Worm (Caenorhabditis elegans) whole organism, L4 larva: Measurements from ENCODE around the gene ckr-2.

ENCODE experiments used
- D1046.2 ChIP-seq: fragments of 200-800 bp; sonication (Bioruptor generic); IDR thresholded peaks from 2 replicates; pipeline ENCODE4 v1.3.6; 2022; ENCODE audit warnings: missing genetic modification characterization, missing compliant biosample characterization
- F10B5.3 ChIP-seq: sonication (generic microtip); optimal IDR thresholded peaks from 2 replicates; lab custom pipeline; 2016; ENCODE audit warnings: mild to moderate bottlenecking, missing genetic modification characterization, missing compliant biosample characterization
- F37D6.2 ChIP-seq: sonication (generic microtip); optimal IDR thresholded peaks from 2 replicates; lab custom pipeline; 2016; ENCODE audit warnings: mild to moderate bottlenecking, missing genetic modification characterization, missing compliant biosample characterization
- F44E2.7 ChIP-seq: fragments of 200-800 bp; sonication (Bioruptor generic); IDR thresholded peaks from 2 replicates; pipeline ENCODE4 v2.1.2; 2022; ENCODE audit warnings: missing genetic modification characterization, missing compliant biosample characterization
- F49E8.2 ChIP-seq: sonication (generic microtip); optimal IDR thresholded peaks from 2 replicates; lab custom pipeline; 2016; ENCODE audit warnings: missing compliant biosample characterization, mild to moderate bottlenecking, missing genetic modification characterization, borderline replicate concordance
- R02D3.7 ChIP-seq: fragments of 150-350 bp; sonication (generic microtip); optimal IDR thresholded peaks from 3 replicates; lab custom pipeline; 2014; ENCODE audit warnings: missing biosample characterization, missing genetic modification characterization
- Y105C5A.15 ChIP-seq: fragments of 200-800 bp; sonication (Bioruptor generic); IDR thresholded peaks from 2 replicates; pipeline ENCODE4 v1.3.6; 2022; ENCODE audit warnings: missing genetic modification characterization, missing compliant biosample characterization
- Y48G9A.11 ChIP-seq: fragments of 200-800 bp; sonication (Bioruptor generic); IDR thresholded peaks from 2 replicates; pipeline ENCODE4 v1.3.6; 2022; ENCODE audit warnings: missing genetic modification reagents, missing genetic modification characterization, missing compliant biosample characterization
- aha-1 ChIP-seq: fragments of 150-350 bp; peaks from one replicate; lab custom pipeline; 2014; ENCODE audit warnings: missing biosample characterization, missing genetic modification characterization
- ama-1 ChIP-seq: fragments of 150-350 bp; optimal IDR thresholded peaks from 2 replicates; lab custom pipeline; 2014; ENCODE audit warnings: inconsistent platforms, mixed read lengths
- attf-4 ChIP-seq: sonication (generic microtip); optimal IDR thresholded peaks from 3 replicates; lab custom pipeline; 2017; ENCODE audit warnings: missing biosample characterization, missing genetic modification characterization
- ceh-20 ChIP-seq: fragments of 200-800 bp; sonication (Bioruptor generic); IDR thresholded peaks from 2 replicates; pipeline ENCODE4 v1.3.6; 2022; ENCODE audit warnings: missing genetic modification reagents, missing genetic modification characterization, missing compliant biosample characterization
- ceh-44 ChIP-seq: fragments of 200-800 bp; sonication (Bioruptor generic); IDR thresholded peaks from 2 replicates; pipeline ENCODE4 v1.3.6; 2022; ENCODE audit warnings: missing genetic modification reagents, missing genetic modification characterization, missing compliant biosample characterization
- cey-2 ChIP-seq: sonication (generic microtip); optimal IDR thresholded peaks from 3 replicates; lab custom pipeline; 2017; ENCODE audit warnings: missing genetic modification characterization, mild to moderate bottlenecking, missing compliant biosample characterization, antibody characterized with exemption, borderline replicate concordance; ENCODE audit not compliant: insufficient read depth
- daf-12 ChIP-seq: fragments of 150-350 bp; optimal IDR thresholded peaks from 2 replicates; lab custom pipeline; 2014; ENCODE audit warnings: missing biosample characterization, missing genetic modification reagents, missing genetic modification characterization
- dmd-6 ChIP-seq: fragments of 200-800 bp; sonication (Bioruptor generic); IDR thresholded peaks from 2 replicates; pipeline ENCODE4 v1.3.6; 2022; ENCODE audit warnings: missing genetic modification reagents, missing genetic modification characterization, missing compliant biosample characterization
- dmd-8 ChIP-seq: fragments of 200-800 bp; sonication (Bioruptor generic); IDR thresholded peaks from 2 replicates; pipeline ENCODE4 v1.3.6; 2022; ENCODE audit warnings: missing genetic modification characterization, missing compliant biosample characterization
- dpl-1 ChIP-seq: fragments of 150-350 bp; optimal IDR thresholded peaks from 2 replicates; lab custom pipeline; 2014; ENCODE audit warnings: missing biosample characterization, missing genetic modification reagents, missing genetic modification characterization
- duxl-1 ChIP-seq: sonication (generic microtip); optimal IDR thresholded peaks from 2 replicates; lab custom pipeline; 2016; ENCODE audit warnings: mild to moderate bottlenecking, missing genetic modification characterization, moderate library complexity, missing compliant biosample characterization; ENCODE audit not compliant: poor library complexity
- dve-1 ChIP-seq: sonication (generic microtip); optimal IDR thresholded peaks from 2 replicates; lab custom pipeline; 2017; ENCODE audit warnings: antibody characterized with exemption, mild to moderate bottlenecking, missing genetic modification characterization, missing compliant biosample characterization; ENCODE audit not compliant: insufficient read depth
- egl-43 ChIP-seq: fragments of 200-800 bp; sonication (Bioruptor generic); IDR thresholded peaks from 2 replicates; pipeline ENCODE4 v1.3.6; 2022; ENCODE audit warnings: missing genetic modification reagents, missing genetic modification characterization, missing compliant biosample characterization
- fkh-10 ChIP-seq: fragments of 150-350 bp; optimal IDR thresholded peaks from 2 replicates; lab custom pipeline; 2014; ENCODE audit warnings: missing biosample characterization, missing genetic modification reagents, missing genetic modification characterization
- hif-1 ChIP-seq, 2 experiments: sonication (generic microtip); optimal IDR thresholded peaks; 2 replicates each; lab custom pipeline; 2016 to 2017; ENCODE audit warnings: missing compliant biosample characterization in 2 of 2, missing genetic modification characterization in 2 of 2, missing genetic modification reagents in 2 of 2, missing genotype in 2 of 2, mild to moderate bottlenecking in 1 of 2
- jun-1 ChIP-seq: fragments of 150-350 bp; optimal IDR thresholded peaks from 2 replicates; lab custom pipeline; 2014; ENCODE audit warnings: missing biosample characterization, missing genetic modification reagents, missing genetic modification characterization
- lin-1 ChIP-seq: fragments of 200-800 bp; sonication (Bioruptor generic); IDR thresholded peaks from 2 replicates; pipeline ENCODE4 v1.3.6; 2022; ENCODE audit warnings: missing genetic modification reagents, missing genetic modification characterization, missing compliant biosample characterization
- lin-15B ChIP-seq: fragments of 150-350 bp; sonication (generic microtip); optimal IDR thresholded peaks from 3 replicates; lab custom pipeline; 2014; ENCODE audit warnings: missing biosample characterization, missing genetic modification characterization
- lin-38 ChIP-seq: fragments of 200-800 bp; sonication (Bioruptor generic); IDR thresholded peaks from 2 replicates; pipeline ENCODE4 v1.3.6; 2022; ENCODE audit warnings: missing genetic modification reagents, missing genetic modification characterization, missing compliant biosample characterization
- mdl-1 ChIP-seq, 2 experiments: fragments of 150-350 bp in 1 of 2; sonication (generic microtip) in 1 of 2; optimal IDR thresholded peaks; 2 replicates each; lab custom pipeline; 2014 to 2017; ENCODE audit warnings: missing biosample characterization in 2 of 2, missing genetic modification characterization in 2 of 2
- mep-1 ChIP-seq: fragments of 150-350 bp; sonication (generic microtip); optimal IDR thresholded peaks from 3 replicates; lab custom pipeline; 2014; ENCODE audit warnings: missing biosample characterization, missing genetic modification characterization
- mxl-3 ChIP-seq: fragments of 200-800 bp; sonication (Bioruptor generic); optimal IDR thresholded peaks from 2 replicates; lab custom pipeline; 2018; ENCODE audit warnings: mild to moderate bottlenecking, missing genetic modification characterization, missing compliant biosample characterization
- nhr-10 ChIP-seq: fragments of 150-350 bp; optimal IDR thresholded peaks from 2 replicates; lab custom pipeline; 2014; ENCODE audit warnings: missing biosample characterization, missing genetic modification characterization
- nhr-237 ChIP-seq: sonication (generic microtip); optimal IDR thresholded peaks from 2 replicates; lab custom pipeline; 2017; ENCODE audit warnings: missing biosample characterization, missing genetic modification characterization
- nhr-25 ChIP-seq: sonication (generic microtip); optimal IDR thresholded peaks from 2 replicates; lab custom pipeline; 2017; ENCODE audit warnings: missing genetic modification characterization, mild to moderate bottlenecking, missing compliant biosample characterization, antibody characterized with exemption, moderate library complexity, borderline replicate concordance; ENCODE audit not compliant: insufficient read depth
- nhr-28 ChIP-seq: fragments of 150-350 bp; optimal IDR thresholded peaks from 2 replicates; lab custom pipeline; 2014; ENCODE audit warnings: missing biosample characterization, missing genetic modification characterization
- nhr-42 ChIP-seq: fragments of 200-800 bp; sonication (Bioruptor generic); IDR thresholded peaks from 2 replicates; pipeline ENCODE4 v1.3.6; 2022; ENCODE audit warnings: missing genetic modification characterization, missing compliant biosample characterization
- nhr-76 ChIP-seq: fragments of 150-350 bp; optimal IDR thresholded peaks from 2 replicates; lab custom pipeline; 2014; ENCODE audit warnings: missing biosample characterization, missing genetic modification characterization
- pha-4 ChIP-seq, 2 experiments: fragments of 150-350 bp in 1 of 2; fragments of 200-800 bp in 1 of 2; sonication (Bioruptor generic) in 1 of 2; IDR thresholded peaks in 1 of 2; optimal IDR thresholded peaks in 1 of 2; 2 replicates each; pipeline versions ENCODE4 v1.3.6 to Lab custom; 2014 to 2022; ENCODE audit warnings: missing genetic modification characterization in 2 of 2, missing genetic modification reagents in 2 of 2, missing biosample characterization in 1 of 2, missing compliant biosample characterization in 1 of 2
- php-3 ChIP-seq: fragments of 200-800 bp; sonication (Bioruptor generic); IDR thresholded peaks from 2 replicates; pipeline ENCODE4 v1.3.6; 2022; ENCODE audit warnings: missing genetic modification reagents, missing genetic modification characterization, missing compliant biosample characterization
- pqm-1 ChIP-seq: sonication (generic microtip); optimal IDR thresholded peaks from 2 replicates; lab custom pipeline; 2017; ENCODE audit warnings: missing biosample characterization, missing genetic modification characterization
- saeg-2 ChIP-seq: fragments of 200-800 bp; sonication (Bioruptor generic); IDR thresholded peaks from 2 replicates; pipeline ENCODE4 v1.3.6; 2022; ENCODE audit warnings: missing genetic modification reagents, missing genetic modification characterization, missing compliant biosample characterization
- sdz-12 ChIP-seq: fragments of 200-800 bp; sonication (Bioruptor generic); optimal IDR thresholded peaks from 2 replicates; lab custom pipeline; 2018; ENCODE audit warnings: mild to moderate bottlenecking, missing genetic modification characterization, missing compliant biosample characterization
- set-16 ChIP-seq: fragments of 200-800 bp; sonication (Bioruptor generic); IDR thresholded peaks from 2 replicates; pipeline ENCODE4 v1.3.6; 2022; ENCODE audit warnings: missing genetic modification reagents, missing genetic modification characterization, missing compliant biosample characterization
- unc-130 ChIP-seq: sonication (generic microtip); optimal IDR thresholded peaks from 2 replicates; lab custom pipeline; 2016; ENCODE audit warnings: missing genetic modification reagents, missing genetic modification characterization, missing compliant biosample characterization
- unc-39 ChIP-seq: sonication (generic microtip); optimal IDR thresholded peaks from 2 replicates; lab custom pipeline; 2017; ENCODE audit warnings: missing biosample characterization, missing genetic modification characterization
- vab-7 ChIP-seq: fragments of 200-800 bp; sonication (Bioruptor generic); IDR thresholded peaks from 2 replicates; pipeline ENCODE4 v1.3.6; 2022; ENCODE audit warnings: missing genetic modification reagents, missing genetic modification characterization, missing compliant biosample characterization
- zfp-2 ChIP-seq: sonication (generic microtip); optimal IDR thresholded peaks from 2 replicates; lab custom pipeline; 2016; ENCODE audit warnings: mild to moderate bottlenecking, missing genetic modification characterization, missing compliant biosample characterization
- ztf-7 ChIP-seq: fragments of 150-350 bp; optimal IDR thresholded peaks from 2 replicates; lab custom pipeline; 2014; ENCODE audit warnings: missing biosample characterization, missing genetic modification characterization

ckr-2 gene

DNA sequence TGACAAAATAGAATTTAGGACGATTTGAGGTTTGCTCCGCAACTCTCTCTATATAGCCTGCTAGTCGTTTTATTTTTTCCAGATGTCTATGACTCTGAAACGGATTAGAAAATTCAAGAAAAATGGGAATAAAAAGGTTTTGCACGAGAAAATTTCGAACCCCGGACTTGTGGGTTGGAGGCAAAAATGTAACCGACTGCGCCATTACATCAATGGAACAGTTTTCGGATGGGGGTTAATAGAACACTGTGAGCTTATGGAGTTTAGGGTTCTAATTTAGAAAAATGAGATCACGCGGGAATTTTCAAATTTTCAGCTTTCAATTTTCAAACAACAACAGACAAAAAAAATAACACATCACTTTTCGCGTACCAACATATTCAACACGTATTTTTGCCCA is 10.4 kb upstream of the ckr-2 start (continued):
- TF ChIP-seq F44E2.7 (GFP tag; lab: Robert Waterston, UW) (no peak), saeg-2 (GFP tag; lab: Robert Waterston, UW) (no peak), mep-1 (no peak), nhr-25 (tag; lab: Kevin White, UChicago) (no peak), dve-1 (tag; lab: Kevin White, UChicago) (no peak), ceh-44 (GFP tag; lab: Robert Waterston, UW) (no peak), egl-43 (GFP tag; lab: Robert Waterston, UW) (no peak)

DNA sequence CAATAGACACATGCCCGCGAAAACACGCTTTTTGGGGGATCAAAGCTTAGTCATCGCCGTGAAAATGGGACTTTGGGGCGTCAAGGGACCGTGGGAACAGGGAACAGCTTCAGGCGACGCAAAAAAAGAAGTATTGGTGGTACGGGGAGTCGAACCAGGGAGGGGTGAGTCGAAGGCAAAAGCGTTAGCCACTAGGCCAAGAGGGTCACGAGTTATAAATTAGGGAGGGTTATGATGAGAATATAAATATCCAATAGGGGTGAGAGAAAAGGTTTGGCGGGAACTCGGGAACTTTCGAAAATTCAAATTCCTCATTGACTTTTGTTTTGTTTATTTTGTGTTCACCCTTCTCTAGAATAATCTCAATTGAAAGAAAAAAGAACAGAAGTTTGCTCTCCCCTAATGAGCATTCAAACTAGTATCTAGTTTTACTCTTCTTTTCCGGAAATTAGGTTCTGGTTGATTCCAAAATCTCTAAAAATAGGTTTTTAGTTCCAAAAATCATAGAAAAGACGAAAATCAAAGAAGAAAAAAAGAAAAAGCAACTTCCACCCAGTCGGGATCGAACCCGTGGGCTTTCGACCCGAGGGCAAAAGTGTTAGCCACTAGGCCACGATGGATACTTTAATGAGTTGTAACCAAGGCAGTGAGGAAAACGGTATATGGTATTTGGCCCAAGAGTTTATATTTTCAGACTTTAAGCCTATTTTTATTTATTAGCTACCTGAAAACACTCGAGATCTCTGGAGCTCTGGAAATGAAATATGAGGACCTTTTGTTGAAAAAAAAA is 9.6 kb upstream of the ckr-2 start:
- peak; percentile 80 for TF ChIP-seq vab-7 (GFP tag; lab: Robert Waterston, UW)
- no peak for TF ChIP-seq pqm-1 (tag; lab: Kevin White, UChicago)
- peak; percentile 78 for TF ChIP-seq lin-38 (GFP tag; lab: Robert Waterston, UW)
- 0 out of 2 replicates have a peak, but pooled peaks have one; percentile 13 for TF ChIP-seq set-16 (GFP tag; lab: Robert Waterston, UW)
- no peak for TF ChIP-seq zfp-2 (tag; lab: Kevin White, UChicago)
- TF ChIP-seq D1046.2 (GFP tag; lab: Robert Waterston, UW) = peak; percentile 72; the same call in 1 of the 2 replicates
- no peak for TF ChIP-seq ztf-7 (tag; lab: Kevin White, UChicago)
- peak; percentile 80 for TF ChIP-seq Y105C5A.15 (GFP tag; lab: Robert Waterston, UW)
- TF ChIP-seq lin-1 (GFP tag; lab: Robert Waterston, UW) = 0 out of 2 replicates have a peak, but pooled peaks have one; percentile 45
- no peak for TF ChIP-seq cey-2 (tag; lab: Kevin White, UChicago)
- no peak for TF ChIP-seq dpl-1 (GFP tag; lab: Kevin White, UChicago)
- peak; percentile 31 for TF ChIP-seq dmd-6 (GFP tag; lab: Robert Waterston, UW)
- TF ChIP-seq unc-130 (GFP tag; lab: Kevin White, UChicago) = peak; percentile 1
- no peak for TF ChIP-seq ama-1 (lab: Kevin White, UChicago)
- no peak for TF ChIP-seq F49E8.2
- no peak for TF ChIP-seq jun-1 (tag; lab: Kevin White, UChicago)
- no peak for TF ChIP-seq F10B5.3 (tag; lab: Kevin White, UChicago)
- no peak for TF ChIP-seq R02D3.7
- no peak for TF ChIP-seq saeg-2 (GFP tag; lab: Robert Waterston, UW)
- no peak for TF ChIP-seq daf-12
- peak; percentile 14; the same call in 1 of the 2 replicates for TF ChIP-seq ceh-20 (GFP tag; lab: Robert Waterston, UW)
- TF ChIP-seq nhr-76 (tag; lab: Kevin White, UChicago) = no peak
- no peak for TF ChIP-seq fkh-10 (GFP tag; lab: Kevin White, UChicago)
- no peak for TF ChIP-seq attf-4 (tag; lab: Kevin White, UChicago)
- no peak for TF ChIP-seq unc-39 (tag; lab: Kevin White, UChicago)
- peak; percentile 71; the same call in 1 of the 2 replicates for TF ChIP-seq pha-4 (GFP tag; IDR thresholded peaks at IDR 0.05; lab: Robert Waterston, UW)
- no peak for TF ChIP-seq pha-4 (tag; optimal IDR thresholded peaks at IDR 0.05; lab: Kevin White, UChicago)
- TF ChIP-seq php-3 (GFP tag; lab: Robert Waterston, UW) = 0 out of 2 replicates have a peak, but pooled peaks have one; percentile 41
- TF ChIP-seq egl-43 (GFP tag; lab: Robert Waterston, UW) = peak; percentile 76; the same call in 1 of the 2 replicates
- TF ChIP-seq aha-1 (tag; lab: Kevin White, UChicago) = peak; percentile 88
- TF ChIP-seq F37D6.2 (tag; lab: Kevin White, UChicago) = no peak
- TF ChIP-seq hif-1 (tag; optimal IDR thresholded peaks at IDR 0.05; lab: Kevin White, UChicago) = no peak
- TF ChIP-seq dmd-8 = peak; percentile 86
- TF ChIP-seq duxl-1 (tag; lab: Kevin White, UChicago) = peak; percentile 62
- no peak for TF ChIP-seq nhr-237 (tag; lab: Kevin White, UChicago)
- TF ChIP-seq mxl-3 = no peak
- peak; percentile 65 for TF ChIP-seq Y48G9A.11 (GFP tag; lab: Robert Waterston, UW)
- TF ChIP-seq lin-15B (tag; lab: Kevin White, UChicago) = no peak
- no peak for TF ChIP-seq sdz-12 (GFP tag; lab: Kevin White, UChicago)
- TF ChIP-seq nhr-28 (tag; lab: Kevin White, UChicago) = no peak
- TF ChIP-seq mdl-1 (tag; optimal IDR thresholded peaks at IDR 0.05; lab: Kevin White, UChicago) = no peak
- no peak for TF ChIP-seq nhr-42 (GFP tag; lab: Robert Waterston, UW)
- no peak for TF ChIP-seq nhr-10 (tag; lab: Kevin White, UChicago)
